Worm (Caenorhabditis elegans): ENCODE measurements around the gene R09H10.2.
"Not testable (repeated sequence)": the region's sequence is repeated elsewhere in the genome, so short reads cannot be mapped to it uniquely, and the experiment has no call there.

Gene R09H10.2

ce11 chrIV:10593570-10593969 is 9.2 kb upstream of the R09H10.2 start, which contains the start of gene C43F9.7:
Gene C43F9.7, minus strand, starts transcription at chrIV:10593670.
- no peak for TF ChIP-seq unc-62 (GFP tag; optimal IDR thresholded peaks at IDR 0.05)

ce11 chrIV:10596505-10596904 is 6.2 kb upstream of the R09H10.2 start, which contains the start of gene C43F9.11:
Gene C43F9.11, plus strand, starts transcription at chrIV:10596805.
- no peak for TF ChIP-seq unc-62 (GFP tag; optimal IDR thresholded peaks at IDR 0.05)

- TF ChIP-seq unc-62 (GFP tag; optimal IDR thresholded peaks at IDR 0.05): no peak
Observed at ce11 chrIV:10599983-10600382, 2.8 kb upstream of the R09H10.2 start, which contains the start of gene R09H10.1. Gene R09H10.1, plus strand, starts transcription at chrIV:10600283.

DNA sequence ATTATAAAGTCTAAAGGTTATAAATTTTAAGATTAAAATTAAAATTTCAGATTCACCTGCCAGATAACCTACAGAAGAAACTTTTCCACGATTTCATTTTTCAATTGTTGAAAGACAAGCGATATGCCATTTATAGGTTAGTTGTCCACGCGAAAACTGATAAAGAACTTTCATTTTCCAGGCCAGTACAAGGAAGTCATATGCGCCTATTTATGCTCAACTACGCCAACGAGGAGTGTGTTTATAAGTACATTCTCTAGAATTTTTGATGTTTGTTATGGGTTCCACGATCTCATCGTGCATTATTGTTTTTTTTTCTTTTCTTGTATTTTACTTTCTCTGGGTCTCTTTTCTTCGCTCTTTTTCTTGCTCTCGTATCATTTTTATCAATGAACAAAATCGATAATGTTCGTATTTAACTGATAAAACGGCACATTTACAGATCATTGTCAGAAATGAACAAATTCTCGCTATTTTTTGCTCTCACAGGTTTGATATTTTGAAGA is 3.9 kb downstream of the R09H10.2 start, which contains the start of gene R09H10.3:
Gene R09H10.3 (plus strand): TSS at position 456 of the 506 bp plus-strand sequence.
- TF ChIP-seq unc-62 (GFP tag; optimal IDR thresholded peaks at IDR 0.05): no peak

ce11 chrIV:10608275-10608674 is 5.5 kb downstream of the R09H10.2 start, which contains the start of gene R09H10.6:
Gene R09H10.6, plus strand, starts transcription at chrIV:10608575.
- TF ChIP-seq unc-62 (GFP tag; optimal IDR thresholded peaks at IDR 0.05): no peak

DNA sequence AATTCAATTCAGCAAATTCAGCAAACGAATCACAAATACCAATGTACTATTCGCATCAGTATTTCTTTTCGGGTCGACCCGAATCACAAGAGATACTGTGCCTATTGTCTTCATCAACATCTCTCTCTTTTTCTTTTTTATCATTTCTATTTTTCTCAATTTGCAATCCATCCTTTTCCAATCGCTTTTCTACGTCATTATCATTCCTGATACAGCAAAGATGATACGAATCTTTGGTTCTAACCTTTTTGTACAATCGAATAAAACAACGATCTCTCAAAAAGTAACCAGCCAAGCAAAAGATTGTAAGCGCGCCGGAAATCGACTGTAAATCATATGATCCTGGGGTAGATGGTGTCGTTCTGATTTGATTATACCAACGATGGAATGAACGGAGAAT is 7.2 kb downstream of the R09H10.2 start:
- no peak for TF ChIP-seq unc-62 (GFP tag; optimal IDR thresholded peaks at IDR 0.05)

ce11 chrIV:10612281-10612680 is 9.5 kb downstream of the R09H10.2 start:
- TF ChIP-seq unc-62 (GFP tag; optimal IDR thresholded peaks at IDR 0.05): no peak

DNA sequence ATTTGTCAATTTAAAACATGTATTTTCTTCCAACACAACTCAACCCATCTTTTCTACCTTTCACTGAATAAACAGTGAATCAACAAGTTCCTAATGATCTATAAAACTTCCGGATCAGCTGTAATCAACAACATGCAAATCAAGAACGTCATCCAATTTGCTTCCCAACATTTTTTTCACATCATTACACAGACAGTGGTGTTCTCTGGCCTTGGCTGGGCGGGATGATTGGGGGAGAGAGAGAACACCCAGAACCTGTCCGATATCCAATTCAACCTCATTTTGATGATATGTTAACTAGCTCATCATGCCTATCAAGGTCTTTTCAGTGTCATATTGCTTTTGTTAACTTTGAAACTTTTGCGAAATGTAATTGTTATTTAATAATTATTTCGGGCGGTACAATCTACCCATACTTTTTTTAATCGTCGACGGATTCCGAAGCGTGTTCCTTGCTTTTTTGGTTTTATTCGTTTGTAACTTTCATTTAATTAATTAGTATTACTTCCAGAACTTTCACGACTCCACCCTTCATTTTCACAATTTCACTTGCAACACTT is 12.3 kb downstream of the R09H10.2 start, which contains the start of gene ptr-14:
Gene ptr-14 (plus strand): TSS at position 510 of the 560 bp plus-strand sequence.
- TF ChIP-seq unc-62 (GFP tag; optimal IDR thresholded peaks at IDR 0.05): no peak

DNA sequence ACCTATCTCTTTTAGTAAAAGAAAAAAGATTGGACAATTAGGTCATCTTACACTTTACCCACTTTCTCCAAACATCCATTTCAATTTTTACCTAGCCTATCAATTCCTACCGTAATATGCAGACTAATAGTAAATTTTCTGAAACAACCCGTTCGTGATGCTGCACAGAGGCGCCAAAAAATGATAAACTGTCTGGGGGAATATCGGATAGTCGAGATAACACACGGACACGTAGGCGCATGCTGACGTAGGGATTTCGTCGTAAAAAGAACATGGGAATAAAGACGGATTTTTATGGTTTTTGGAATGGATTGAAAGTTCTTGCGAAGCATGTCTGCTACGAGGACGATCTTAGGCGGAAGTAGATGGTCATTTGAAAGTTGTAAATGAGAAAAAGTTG is 13.6 kb downstream of the R09H10.2 start:
- TF ChIP-seq unc-62 (GFP tag; optimal IDR thresholded peaks at IDR 0.05): no peak

DNA sequence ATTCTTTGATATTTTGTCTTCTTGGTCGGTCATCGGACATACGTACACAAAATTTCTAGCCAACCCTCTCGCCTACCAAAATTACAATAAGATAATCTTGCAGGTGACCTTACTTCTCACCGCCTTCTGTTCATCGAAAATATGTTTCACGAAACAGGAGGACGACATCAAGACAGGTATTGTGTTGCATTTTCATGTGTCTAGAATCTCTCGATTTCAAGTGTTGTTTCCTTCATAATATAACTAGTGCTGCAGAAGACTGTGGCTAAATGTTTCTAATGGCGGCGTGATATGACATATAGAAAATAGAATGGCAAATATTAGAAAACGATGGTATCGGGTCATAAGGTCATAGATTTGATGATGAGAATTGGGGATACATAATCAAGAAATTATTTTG is 14.4 kb downstream of the R09H10.2 start:
- no peak for TF ChIP-seq unc-62 (GFP tag; optimal IDR thresholded peaks at IDR 0.05)

ce11 chrIV:10620811-10621210 is 18.1 kb downstream of the R09H10.2 start, which contains the start of gene R09H10.7:
Gene R09H10.7, plus strand, starts transcription at chrIV:10621111.
- TF ChIP-seq unc-62 (GFP tag; optimal IDR thresholded peaks at IDR 0.05): no peak

DNA sequence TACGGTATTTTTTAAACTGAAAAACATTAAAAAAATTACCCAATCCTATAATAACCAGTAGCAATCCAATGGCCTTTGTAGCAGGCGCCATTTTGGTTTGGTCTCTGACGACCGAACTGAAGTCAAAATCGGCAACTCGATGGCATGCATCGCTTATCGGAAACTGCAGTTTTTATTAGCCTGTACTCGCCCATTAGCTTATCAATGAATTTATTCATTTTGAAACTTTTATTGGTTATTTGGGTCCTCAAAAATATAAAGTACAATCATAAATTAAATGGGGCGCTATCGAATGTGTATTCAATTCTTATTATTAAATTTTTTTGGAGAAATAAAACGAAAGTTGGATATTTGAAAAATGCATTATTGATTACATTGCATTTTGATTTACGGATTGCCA is 26.0 kb downstream of the R09H10.2 start, which contains the start of gene R09H10.5:
Gene R09H10.5 (minus strand): TSS at position 106 of the 400 bp plus-strand sequence.
- TF ChIP-seq unc-62 (GFP tag; optimal IDR thresholded peaks at IDR 0.05): no peak

DNA sequence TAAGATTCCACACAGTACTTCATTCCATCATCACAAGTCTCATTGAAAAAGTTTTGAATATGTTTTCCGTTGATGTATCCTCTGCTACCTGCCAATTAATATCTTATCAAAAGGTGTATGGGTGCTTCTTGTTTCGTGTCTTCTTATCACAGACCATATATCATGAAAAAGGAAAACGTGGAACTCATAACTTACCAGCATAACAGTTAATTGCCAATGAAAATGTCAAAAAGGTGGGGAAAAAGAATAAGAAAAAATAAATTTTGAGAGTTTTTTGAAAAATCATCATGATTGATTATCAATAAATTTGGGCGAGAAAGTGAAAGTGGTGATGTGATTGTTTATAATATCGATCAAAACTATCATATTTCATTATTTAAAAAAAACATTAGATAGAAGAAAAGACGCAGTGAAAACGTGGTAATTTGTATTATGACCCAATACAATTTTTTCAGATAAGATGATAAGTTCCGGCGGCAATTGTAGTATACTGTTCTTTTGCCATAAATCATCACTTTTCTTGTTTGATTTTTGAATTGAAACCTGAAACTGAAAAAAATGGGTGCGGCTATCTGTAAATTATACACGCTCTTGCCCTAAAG is 28.3 kb downstream of the R09H10.2 start, which contains the start of gene F56C4.4:
Gene F56C4.4 (minus strand): TSS at position 315 of the 602 bp plus-strand sequence.
- TF ChIP-seq unc-62 (GFP tag; optimal IDR thresholded peaks at IDR 0.05): no peak

DNA sequence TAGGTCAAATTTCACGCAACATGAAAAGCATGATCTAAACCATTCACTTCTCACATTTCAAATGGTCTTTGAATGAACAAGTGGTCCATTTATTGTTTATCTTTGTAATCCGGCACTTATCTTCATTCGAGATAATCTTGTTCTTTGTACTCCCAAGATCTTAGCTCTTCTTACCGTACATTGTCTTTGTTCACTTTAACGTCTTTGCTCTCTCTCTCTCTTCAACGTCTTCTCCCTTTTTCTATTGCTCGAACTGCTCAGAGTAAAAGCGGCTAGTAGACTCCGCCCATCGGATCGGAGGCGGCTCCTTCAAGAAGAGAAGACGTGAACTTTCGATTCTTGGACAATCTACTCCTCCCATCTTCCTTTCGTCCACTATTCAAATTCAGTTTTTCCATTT is 33.9 kb downstream of the R09H10.2 start, which contains the start of gene F56C4.1:
Gene F56C4.1 (plus strand): TSS at position 301 of the 400 bp plus-strand sequence.
- no peak for TF ChIP-seq unc-62 (GFP tag; optimal IDR thresholded peaks at IDR 0.05)

- TF ChIP-seq unc-62 (GFP tag; optimal IDR thresholded peaks at IDR 0.05): no peak
Observed at ce11 chrIV:10638977-10639376, 36.2 kb downstream of the R09H10.2 start, which contains the start of gene F56C4.2. Gene F56C4.2, plus strand, starts transcription at chrIV:10639277.

ce11 chrIV:10654047-10654446 is 51.3 kb downstream of the R09H10.2 start, which contains the start of gene glb-19:
Gene glb-19, minus strand, starts transcription at chrIV:10654147.
- TF ChIP-seq unc-62 (GFP tag; optimal IDR thresholded peaks at IDR 0.05): not testable (repeated sequence)
